Fruit fly (Drosophila melanogaster) whole organism, embryonic: Measurements from ENCODE around the gene SMC1.

Source experiments
- Aef1 ChIP-seq: fragments of 200-800 bp; sonication (Bioruptor generic); IDR thresholded peaks from 3 replicates; pipeline ENCODE4 v1.3.6; 2022; ENCODE audit warnings: missing biosample characterization, missing genetic modification characterization
- B-H1 ChIP-seq: fragments of 200-800 bp; sonication (Bioruptor generic); IDR thresholded peaks from 3 replicates; pipeline ENCODE4 v1.3.6; 2022; ENCODE audit warnings: missing biosample characterization, missing genetic modification characterization
- CG10654 ChIP-seq: fragments of 200-800 bp; sonication (Bioruptor generic); optimal IDR thresholded peaks from 2 replicates; lab custom pipeline; 2016; ENCODE audit warnings: missing biosample characterization, missing genetic modification characterization
- CG11456 ChIP-seq: fragments of 200-800 bp; sonication (Bioruptor generic); IDR thresholded peaks from 3 replicates; pipeline ENCODE4 v1.3.6; 2022; ENCODE audit warnings: missing biosample characterization, missing genetic modification characterization
- CG13296 ChIP-seq: fragments of 200-800 bp; sonication (Bioruptor generic); optimal IDR thresholded peaks from 3 replicates; lab custom pipeline; 2018; ENCODE audit warnings: missing biosample characterization, mild to moderate bottlenecking, missing genetic modification characterization
- CG17186 ChIP-seq: fragments of 200-800 bp; sonication (Bioruptor generic); optimal IDR thresholded peaks from 3 replicates; lab custom pipeline; 2017; ENCODE audit warnings: missing biosample characterization, missing genetic modification reagents, missing genetic modification characterization
- CG1832 ChIP-seq: fragments of 200-800 bp; sonication (Bioruptor generic); optimal IDR thresholded peaks from 2 replicates; lab custom pipeline; 2017; ENCODE audit warnings: missing biosample characterization, mild to moderate bottlenecking, missing genetic modification characterization, inconsistent platforms
- CG31224 ChIP-seq: fragments of 200-800 bp; sonication (Bioruptor generic); IDR thresholded peaks from 2 replicates; pipeline ENCODE4 v1.3.6; 2022; ENCODE audit warnings: missing biosample characterization, missing genetic modification characterization
- CG31365 ChIP-seq: fragments of 200-800 bp; sonication (Bioruptor generic); optimal IDR thresholded peaks from 2 replicates; lab custom pipeline; 2018; ENCODE audit warnings: missing biosample characterization, mild to moderate bottlenecking, missing genetic modification characterization
- CG31388 ChIP-seq: fragments of 200-800 bp; sonication (Bioruptor generic); optimal IDR thresholded peaks from 2 replicates; lab custom pipeline; 2016; ENCODE audit warnings: missing biosample characterization, missing genetic modification characterization
- CG5953 ChIP-seq: fragments of 200-800 bp; sonication (Bioruptor generic); IDR thresholded peaks from 2 replicates; pipeline ENCODE4 v1.3.6; 2022; ENCODE audit warnings: missing biosample characterization, missing genetic modification characterization
- CG6654 ChIP-seq: fragments of 200-800 bp; sonication (Bioruptor generic); optimal IDR thresholded peaks from 2 replicates; lab custom pipeline; 2017; ENCODE audit warnings: missing biosample characterization, mild to moderate bottlenecking, missing genetic modification characterization
- CG6854 ChIP-seq: fragments of 200-800 bp; sonication (Bioruptor generic); optimal IDR thresholded peaks from 3 replicates; lab custom pipeline; 2017; ENCODE audit warnings: missing biosample characterization, mild to moderate bottlenecking, missing genetic modification characterization
- CG7928 ChIP-seq: fragments of 200-800 bp; sonication (Bioruptor generic); optimal IDR thresholded peaks from 2 replicates; lab custom pipeline; 2017; ENCODE audit warnings: missing biosample characterization, mild to moderate bottlenecking, missing genetic modification characterization
- CG7963 ChIP-seq: fragments of 200-800 bp; sonication (Bioruptor generic); IDR thresholded peaks from 3 replicates; pipeline ENCODE4 v1.3.6; 2022; ENCODE audit warnings: missing biosample characterization, missing genetic modification characterization; ENCODE audit not compliant: partially characterized antibody
- CG8089 ChIP-seq: fragments of 200-800 bp; sonication (Bioruptor generic); optimal IDR thresholded peaks from 3 replicates; lab custom pipeline; 2016; ENCODE audit warnings: missing biosample characterization, missing genetic modification characterization
- CG8924 ChIP-seq: fragments of 200-800 bp; optimal IDR thresholded peaks from 3 replicates; lab custom pipeline; 2019; ENCODE audit warnings: missing biosample characterization, mild to moderate bottlenecking, missing genetic modification characterization, moderate library complexity
- CG8944 ChIP-seq: fragments of 200-800 bp; sonication (Bioruptor generic); optimal IDR thresholded peaks from 3 replicates; lab custom pipeline; 2016; ENCODE audit warnings: missing biosample characterization, missing genetic modification characterization
- Deaf1 ChIP-seq: fragments of 200-800 bp; optimal IDR thresholded peaks from 3 replicates; lab custom pipeline; 2019; ENCODE audit warnings: missing biosample characterization, mild to moderate bottlenecking, missing genetic modification characterization, moderate library complexity
- Ets97D ChIP-seq: fragments of 200-800 bp; sonication (Bioruptor generic); optimal IDR thresholded peaks from 3 replicates; lab custom pipeline; 2016; ENCODE audit warnings: missing biosample characterization, missing genetic modification characterization
- Fer1 ChIP-seq: fragments of 200-800 bp; sonication (Bioruptor generic); optimal IDR thresholded peaks from 2 replicates; lab custom pipeline; 2017; ENCODE audit warnings: missing biosample characterization, mild to moderate bottlenecking, missing genetic modification characterization
- MBD-R2 ChIP-seq: fragments of 200-800 bp; sonication (Bioruptor generic); IDR thresholded peaks from 2 replicates; pipeline ENCODE4 v1.3.6; 2022; ENCODE audit warnings: missing biosample characterization, missing genetic modification characterization
- Med ChIP-seq: fragments of 200-800 bp; sonication (Bioruptor generic); peaks from one replicate; lab custom pipeline; 2016; ENCODE audit warnings: missing biosample characterization, missing genetic modification characterization, mild to moderate bottlenecking, inconsistent platforms, moderate library complexity
- Rfx ChIP-seq: fragments of 200-800 bp; sonication (Bioruptor generic); IDR thresholded peaks from 2 replicates; pipeline ENCODE4 v1.3.6; 2022; ENCODE audit warnings: missing biosample characterization, missing genetic modification characterization
- Sin3A ChIP-seq: fragments of >200 bp; optimal IDR thresholded peaks from 2 replicates; lab custom pipeline; 2018
- TFAM ChIP-seq: fragments of 200-800 bp; sonication (Bioruptor generic); optimal IDR thresholded peaks from 2 replicates; lab custom pipeline; 2017; ENCODE audit warnings: missing biosample characterization, missing genetic modification characterization, inconsistent platforms
- ase ChIP-seq: fragments of 200-800 bp; sonication (Bioruptor generic); IDR thresholded peaks from 3 replicates; pipeline ENCODE4 v1.3.6; 2022; ENCODE audit warnings: missing biosample characterization, missing genetic modification characterization
- ato ChIP-seq: fragments of 200-800 bp; sonication (Bioruptor generic); IDR thresholded peaks from 2 replicates; pipeline ENCODE4 v1.3.6; 2022; ENCODE audit warnings: missing biosample characterization, missing genetic modification characterization; ENCODE audit not compliant: partially characterized antibody
- cg ChIP-seq: fragments of 200-800 bp; sonication (Bioruptor generic); optimal IDR thresholded peaks from 3 replicates; lab custom pipeline; 2019; ENCODE audit warnings: missing biosample characterization, mild to moderate bottlenecking, missing genetic modification characterization, moderate library complexity
- croc ChIP-seq: fragments of 200-800 bp; sonication (Bioruptor generic); conservative IDR thresholded peaks from 3 replicates; pipeline ENCODE4 v1.3.6; 2022; ENCODE audit warnings: missing biosample characterization, missing genetic modification characterization
- dati ChIP-seq: fragments of 200-800 bp; sonication (Bioruptor generic); IDR thresholded peaks from 2 replicates; pipeline ENCODE4 v1.3.6; 2022; ENCODE audit warnings: missing biosample characterization, missing genetic modification characterization
- en ChIP-seq: fragments of 200-800 bp; sonication (Bioruptor generic); optimal IDR thresholded peaks from 2 replicates; lab custom pipeline; 2016; ENCODE audit warnings: missing biosample characterization, missing genetic modification characterization
- fd64A ChIP-seq: fragments of 200-800 bp; sonication (Bioruptor generic); optimal IDR thresholded peaks from 3 replicates; lab custom pipeline; 2018; ENCODE audit warnings: missing biosample characterization, mild to moderate bottlenecking, missing genetic modification characterization
- hth ChIP-seq: fragments of >200 bp; optimal IDR thresholded peaks from 2 replicates; lab custom pipeline; 2017; ENCODE audit warnings: inconsistent platforms
- jumu ChIP-seq: fragments of 200-800 bp; sonication (Bioruptor generic); optimal IDR thresholded peaks from 3 replicates; lab custom pipeline; 2016; ENCODE audit warnings: missing biosample characterization, missing genetic modification characterization
- lab ChIP-seq: fragments of 200-800 bp; sonication (Bioruptor generic); optimal IDR thresholded peaks from 3 replicates; lab custom pipeline; 2017; ENCODE audit warnings: missing biosample characterization, missing genetic modification characterization, mild to moderate bottlenecking, moderate library complexity, missing genetic modification reagents
- lbe ChIP-seq: fragments of 200-800 bp; sonication (Bioruptor generic); optimal IDR thresholded peaks from 2 replicates; lab custom pipeline; 2016; ENCODE audit warnings: missing biosample characterization, mild to moderate bottlenecking, missing genetic modification characterization
- luna ChIP-seq: fragments of 200-800 bp; sonication (Bioruptor generic); optimal IDR thresholded peaks from 2 replicates; lab custom pipeline; 2016; ENCODE audit warnings: missing biosample characterization, missing genetic modification characterization
- nau ChIP-seq: fragments of 200-800 bp; sonication (Bioruptor generic); optimal IDR thresholded peaks from 3 replicates; lab custom pipeline; 2017; ENCODE audit warnings: missing biosample characterization, mild to moderate bottlenecking, missing genetic modification characterization, missing genetic modification reagents
- onecut ChIP-seq: fragments of 200-800 bp; sonication (Bioruptor generic); IDR thresholded peaks from 2 replicates; pipeline ENCODE4 v1.3.6; 2022; ENCODE audit warnings: missing biosample characterization, missing genetic modification characterization
- org-1 ChIP-seq: fragments of 200-800 bp; sonication (Bioruptor generic); optimal IDR thresholded peaks from 2 replicates; lab custom pipeline; 2017; ENCODE audit warnings: missing biosample characterization, missing genetic modification characterization
- p53 ChIP-seq: fragments of 200-800 bp; sonication (Bioruptor generic); optimal IDR thresholded peaks from 2 replicates; lab custom pipeline; 2016; ENCODE audit warnings: missing biosample characterization, missing genetic modification characterization
- pb ChIP-seq: fragments of 200-800 bp; sonication (Bioruptor generic); optimal IDR thresholded peaks from 3 replicates; lab custom pipeline; 2016; ENCODE audit warnings: missing biosample characterization, missing genetic modification characterization
- pho ChIP-seq: fragments of 200-800 bp; sonication (Bioruptor generic); optimal IDR thresholded peaks from 2 replicates; lab custom pipeline; 2016; ENCODE audit warnings: missing biosample characterization, missing genetic modification characterization
- ranshi ChIP-seq: fragments of 200-800 bp; sonication (Bioruptor generic); IDR thresholded peaks from 2 replicates; pipeline ENCODE4 v1.3.6; 2022; ENCODE audit warnings: missing biosample characterization, missing genetic modification characterization
- ro ChIP-seq: fragments of 200-800 bp; sonication (Bioruptor generic); IDR thresholded peaks from 2 replicates; pipeline ENCODE4 v1.3.6; 2022; ENCODE audit warnings: missing biosample characterization, missing genetic modification characterization
- row ChIP-seq: fragments of 200-800 bp; sonication (Bioruptor generic); IDR thresholded peaks from 3 replicates; pipeline ENCODE4 v1.3.6; 2022; ENCODE audit warnings: missing biosample characterization, missing genetic modification characterization
- sd ChIP-seq: fragments of 200-800 bp; sonication (Bioruptor generic); optimal IDR thresholded peaks from 3 replicates; lab custom pipeline; 2018; ENCODE audit warnings: missing biosample characterization, mild to moderate bottlenecking, missing genetic modification characterization, moderate library complexity
- sima ChIP-seq: fragments of 200-800 bp; sonication (Bioruptor generic); optimal IDR thresholded peaks from 2 replicates; lab custom pipeline; 2016; ENCODE audit warnings: missing biosample characterization, missing genetic modification characterization
- tna ChIP-seq: fragments of 200-800 bp; sonication (Bioruptor generic); IDR thresholded peaks from 2 replicates; pipeline ENCODE4 v1.3.6; 2022; ENCODE audit warnings: missing biosample characterization, missing genetic modification characterization; ENCODE audit not compliant: partially characterized antibody
- tup ChIP-seq: fragments of 200-800 bp; sonication (Bioruptor generic); optimal IDR thresholded peaks from 2 replicates; lab custom pipeline; 2016; ENCODE audit warnings: missing biosample characterization, mild to moderate bottlenecking, missing genetic modification characterization, moderate library complexity
- wor ChIP-seq: fragments of 200-800 bp; sonication (Bioruptor generic); IDR thresholded peaks from 2 replicates; pipeline ENCODE4 v1.3.6; 2022; ENCODE audit warnings: missing biosample characterization, missing genetic modification characterization

The SMC1 gene

dm6 chr3R:24051459-24052165 lies 6.5 kb upstream of the SMC1 start (continued):
- TF ChIP-seq CG7963 (GFP tag; lab: Robert Waterston, UW), result no peak
- TF ChIP-seq ro (GFP tag; lab: Robert Waterston, UW), result no peak
- no peak for TF ChIP-seq CG7928 (GFP tag; lab: Kevin White, UChicago)
- TF ChIP-seq Deaf1 (tag; lab: Kevin White, UChicago), result peak; percentile 12
- TF ChIP-seq sd (tag; lab: Kevin White, UChicago), result no peak
- TF ChIP-seq CG17186 (GFP tag; lab: Kevin White, UChicago), result no peak
- TF ChIP-seq lbe (GFP tag; lab: Kevin White, UChicago), result no peak
- no peak for TF ChIP-seq CG31365
- TF ChIP-seq CG5953 (GFP tag; lab: Robert Waterston, UW), result no peak
- TF ChIP-seq Aef1 (GFP tag; lab: Robert Waterston, UW), result no peak
- no peak for TF ChIP-seq p53
- peak; percentile 54; the same call in 1 of the 2 replicates for TF ChIP-seq Rfx (GFP tag; lab: Robert Waterston, UW)
- TF ChIP-seq luna (GFP tag; lab: Kevin White, UChicago), result no peak
- no peak for TF ChIP-seq CG1832 (GFP tag; lab: Kevin White, UChicago)
- TF ChIP-seq CG6654 (GFP tag; lab: Kevin White, UChicago), result no peak
- TF ChIP-seq jumu (GFP tag; lab: Kevin White, UChicago), result no peak
- TF ChIP-seq B-H1 (GFP tag; lab: Robert Waterston, UW), result no peak
- TF ChIP-seq TFAM (GFP tag; lab: Kevin White, UChicago), result no peak
- no peak for TF ChIP-seq CG31224 (GFP tag; lab: Robert Waterston, UW)
- no peak for TF ChIP-seq en (GFP tag; lab: Kevin White, UChicago)
- TF ChIP-seq CG8944 (GFP tag; lab: Kevin White, UChicago), result no peak
- no peak for TF ChIP-seq pb (GFP tag; lab: Kevin White, UChicago)
- TF ChIP-seq ato (GFP tag; lab: Robert Waterston, UW), result no peak
- TF ChIP-seq nau (GFP tag; lab: Kevin White, UChicago), result peak; percentile 7
- TF ChIP-seq tna (GFP tag; lab: Robert Waterston, UW), result no peak
- no peak for TF ChIP-seq pho (GFP tag; lab: Kevin White, UChicago)
- TF ChIP-seq sima (GFP tag; lab: Kevin White, UChicago), result no peak
- TF ChIP-seq CG13296, result peak; percentile 3
- no peak for TF ChIP-seq CG31388 (GFP tag; lab: Kevin White, UChicago)
- no peak for TF ChIP-seq CG8924 (tag; lab: Kevin White, UChicago)
- no peak for TF ChIP-seq CG10654 (GFP tag; lab: Kevin White, UChicago)
- no peak for TF ChIP-seq croc (GFP tag; lab: Robert Waterston, UW)
- no peak for TF ChIP-seq CG6854 (GFP tag; lab: Kevin White, UChicago)
- no peak for TF ChIP-seq ase (GFP tag; lab: Robert Waterston, UW)
- no peak for TF ChIP-seq CG8089 (GFP tag; lab: Kevin White, UChicago)
- no peak for TF ChIP-seq cg (GFP tag; lab: Kevin White, UChicago)
- TF ChIP-seq tup, result no peak
- no peak for TF ChIP-seq org-1 (GFP tag; lab: Kevin White, UChicago)
- TF ChIP-seq hth (lab: Kevin White, UChicago), result no peak
- TF ChIP-seq CG11456 (GFP tag; lab: Robert Waterston, UW), result peak; percentile 56; the same call in 1 of the 3 replicates
- TF ChIP-seq Sin3A (lab: Kevin White, UChicago), result no peak
- TF ChIP-seq lab (GFP tag; lab: Kevin White, UChicago), result peak; percentile 31
- no peak for TF ChIP-seq wor (GFP tag; lab: Robert Waterston, UW)
- TF ChIP-seq Ets97D, result no peak
- no peak for TF ChIP-seq dati (GFP tag; lab: Robert Waterston, UW)
- peak; percentile 63 for TF ChIP-seq Fer1 (GFP tag; lab: Kevin White, UChicago)
- TF ChIP-seq row (GFP tag; lab: Robert Waterston, UW), result peak; percentile 75
- TF ChIP-seq Med, result peak; percentile 81
- TF ChIP-seq onecut (GFP tag; lab: Robert Waterston, UW), result no peak
- no peak for TF ChIP-seq ranshi (GFP tag; lab: Robert Waterston, UW)
- peak; percentile 32; the same call in 1 of the 2 replicates for TF ChIP-seq MBD-R2
- no peak for TF ChIP-seq fd64A (GFP tag; lab: Kevin White, UChicago)
